Worm (Caenorhabditis elegans) whole organism, young adult: ENCODE data around the gene T05G5.4.

Source experiments
- ceh-100 ChIP-seq: fragments of 200-800 bp; sonication (Bioruptor generic); IDR thresholded peaks from 2 replicates; pipeline ENCODE4 v1.3.6; 2022; ENCODE audit warnings: missing genetic modification reagents, missing genetic modification characterization, missing compliant biosample characterization
- ceh-91 ChIP-seq: fragments of 200-800 bp; sonication (Bioruptor generic); IDR thresholded peaks from 2 replicates; pipeline ENCODE4 v1.3.6; 2022; ENCODE audit warnings: missing genetic modification reagents, missing genetic modification characterization, missing compliant biosample characterization
- sptf-2 ChIP-seq: fragments of 200-800 bp; sonication (Bioruptor generic); optimal IDR thresholded peaks from 2 replicates; lab custom pipeline; 2018; ENCODE audit warnings: mild to moderate bottlenecking, missing genetic modification characterization, missing compliant biosample characterization
- xnd-1 ChIP-seq: sonication (generic microtip); optimal IDR thresholded peaks from 2 replicates; lab custom pipeline; 2016; ENCODE audit warnings: missing genotype, missing genetic modification reagents, missing genetic modification characterization, missing compliant biosample characterization

ce11 chrIII:9786776-9787175 lies 38.0 kb downstream of the T05G5.4 start:
- TF ChIP-seq ceh-91 (GFP tag; lab: Robert Waterston, UW) (no peak), ceh-100 (GFP tag; lab: Robert Waterston, UW) (no peak), sptf-2 (no peak), xnd-1 (tag; lab: Kevin White, UChicago) (no peak)
